Worm (Caenorhabditis elegans): ENCODE results near the gene srlf-22.

DNA sequence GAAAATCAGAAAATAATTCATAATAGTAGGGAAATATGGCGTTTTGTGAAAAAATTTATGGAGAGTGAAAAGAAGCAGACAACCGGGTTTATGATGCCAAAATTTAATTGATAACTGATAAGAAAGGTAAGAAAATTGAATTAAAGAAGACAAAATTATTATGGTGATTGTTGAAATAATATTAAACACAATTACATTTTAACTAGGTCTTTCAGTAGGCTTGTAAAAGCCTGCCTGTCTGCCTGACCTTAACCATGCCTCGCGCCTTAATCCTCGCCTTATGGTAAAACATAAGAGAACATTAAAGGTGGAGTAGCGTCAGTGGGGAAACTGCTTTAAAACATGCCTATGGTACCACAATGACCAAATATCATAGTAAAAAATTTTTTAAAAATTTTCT lies 12.4 kb upstream of the srlf-22 start, which contains the start of gene T02B11.8:
- TF ChIP-seq attf-5 (GFP tag; optimal IDR thresholded peaks at IDR 0.05) (no peak), K12H6.12 (tag; optimal IDR thresholded peaks at IDR 0.05) (no peak), lsy-27 (tag; optimal IDR thresholded peaks at IDR 0.05; ENCODE audit: borderline replicate concordance, insufficient read depth) (no peak), Y79H2A.3 (GFP tag; conservative IDR thresholded peaks at IDR 0.05) (no peak), nhr-27 (tag; optimal IDR thresholded peaks at IDR 0.05) (no peak), unc-62 (GFP tag; optimal IDR thresholded peaks at IDR 0.05) (no peak), C17E4.6 (GFP tag; IDR thresholded peaks at IDR 0.05) (no peak), snpc-1.3 (tag; optimal IDR thresholded peaks at IDR 0.05; ENCODE audit: insufficient read depth) (no peak), sptf-2 (GFP tag; optimal IDR thresholded peaks at IDR 0.05) (no peak), B0035.1 (tag; optimal IDR thresholded peaks at IDR 0.05) (no peak)
